Worm (Caenorhabditis elegans) whole organism, young adult: ENCODE results near the gene Y38F1A.2.

Experiments
- B0035.1 ChIP-seq: sonication (generic microtip); optimal IDR thresholded peaks from 2 replicates; lab custom pipeline; 2016; ENCODE audit warnings: missing genetic modification characterization, mild to moderate bottlenecking, missing compliant biosample characterization, missing genotype, missing genetic modification reagents
- F10E7.11 ChIP-seq: sonication (generic microtip); optimal IDR thresholded peaks from 2 replicates; lab custom pipeline; 2017; ENCODE audit warnings: mild to moderate bottlenecking, missing genetic modification characterization, moderate library complexity, missing compliant biosample characterization
- F23B12.7 ChIP-seq: sonication (generic microtip); optimal IDR thresholded peaks from 2 replicates; lab custom pipeline; 2017; ENCODE audit warnings: missing genetic modification characterization, mild to moderate bottlenecking, missing compliant biosample characterization, antibody characterized with exemption, moderate library complexity; ENCODE audit not compliant: insufficient read depth
- F39B2.1 ChIP-seq: fragments of 200-800 bp; sonication (Bioruptor generic); IDR thresholded peaks from 2 replicates; pipeline ENCODE4 v1.3.6; 2022; ENCODE audit warnings: missing genetic modification reagents, missing genetic modification characterization, missing compliant biosample characterization
- F52B5.7 ChIP-seq: sonication (generic microtip); optimal IDR thresholded peaks from 2 replicates; lab custom pipeline; 2016; ENCODE audit warnings: mild to moderate bottlenecking, missing genetic modification characterization, missing compliant biosample characterization
- K11D2.4 ChIP-seq: fragments of 200-800 bp; sonication (Bioruptor generic); IDR thresholded peaks from 2 replicates; pipeline ENCODE4 v1.3.6; 2022; ENCODE audit warnings: missing genetic modification reagents, missing genetic modification characterization, missing compliant biosample characterization
- K12H6.12 ChIP-seq: fragments of 200-800 bp; sonication (Bioruptor generic); optimal IDR thresholded peaks from 2 replicates; lab custom pipeline; 2018; ENCODE audit warnings: mild to moderate bottlenecking, missing genetic modification characterization, missing compliant biosample characterization
- T26A5.8 ChIP-seq: sonication (generic microtip); optimal IDR thresholded peaks from 2 replicates; lab custom pipeline; 2016; ENCODE audit warnings: missing genetic modification characterization, missing compliant biosample characterization
- Y53F4B.3 ChIP-seq: fragments of 200-800 bp; sonication (Bioruptor generic); IDR thresholded peaks from 2 replicates; pipeline ENCODE4 v1.3.6; 2022; ENCODE audit warnings: missing genetic modification reagents, missing genetic modification characterization, missing compliant biosample characterization
- Y53G8AR.9 ChIP-seq: fragments of 200-800 bp; sonication (Bioruptor generic); conservative IDR thresholded peaks from 2 replicates; pipeline ENCODE4 v1.3.6; 2022; ENCODE audit warnings: missing genetic modification reagents, missing genetic modification characterization, missing compliant biosample characterization
- Y56A3A.18 ChIP-seq: fragments of 200-800 bp; sonication (Bioruptor generic); IDR thresholded peaks from 2 replicates; pipeline ENCODE4 v1.3.6; 2022; ENCODE audit warnings: missing genetic modification reagents, missing genetic modification characterization, missing compliant biosample characterization
- ZK185.1 ChIP-seq: sonication (generic microtip); optimal IDR thresholded peaks from 2 replicates; lab custom pipeline; 2016; ENCODE audit warnings: mild to moderate bottlenecking, missing genetic modification characterization, missing compliant biosample characterization; ENCODE audit not compliant: poor library complexity, severe bottlenecking
- akir-1 ChIP-seq: fragments of 200-800 bp; sonication (Bioruptor generic); optimal IDR thresholded peaks from 2 replicates; lab custom pipeline; 2018; ENCODE audit warnings: mild to moderate bottlenecking, missing genetic modification characterization, moderate library complexity, missing compliant biosample characterization
- aptf-3 ChIP-seq: fragments of 200-800 bp; sonication (Bioruptor generic); IDR thresholded peaks from 2 replicates; pipeline ENCODE4 v1.3.6; 2022; ENCODE audit warnings: missing genetic modification characterization, missing compliant biosample characterization
- atf-7 ChIP-seq: sonication (generic microtip); optimal IDR thresholded peaks from 2 replicates; lab custom pipeline; 2017; ENCODE audit warnings: mild to moderate bottlenecking, missing genetic modification characterization, missing compliant biosample characterization
- attf-6 ChIP-seq: fragments of 200-800 bp; sonication (Bioruptor generic); IDR thresholded peaks from 2 replicates; pipeline ENCODE4 v1.3.6; 2022; ENCODE audit warnings: missing genetic modification reagents, missing genetic modification characterization, missing compliant biosample characterization
- bed-2 ChIP-seq: fragments of 200-800 bp; sonication (Bioruptor generic); IDR thresholded peaks from 2 replicates; pipeline ENCODE4 v1.3.6; 2022; ENCODE audit warnings: missing genetic modification reagents, missing genetic modification characterization, missing compliant biosample characterization
- ccch-3 ChIP-seq: fragments of 200-800 bp; sonication (Bioruptor generic); optimal IDR thresholded peaks from 2 replicates; lab custom pipeline; 2018; ENCODE audit warnings: mild to moderate bottlenecking, missing genetic modification characterization, missing compliant biosample characterization
- cebp-2 ChIP-seq: fragments of 200-800 bp; sonication (Bioruptor generic); IDR thresholded peaks from 2 replicates; pipeline ENCODE4 v1.3.6; 2022; ENCODE audit warnings: missing genetic modification characterization, missing compliant biosample characterization
- ceh-100 ChIP-seq: fragments of 200-800 bp; sonication (Bioruptor generic); IDR thresholded peaks from 2 replicates; pipeline ENCODE4 v1.3.6; 2022; ENCODE audit warnings: missing genetic modification reagents, missing genetic modification characterization, missing compliant biosample characterization
- ceh-40 ChIP-seq: fragments of 200-800 bp; sonication (Bioruptor generic); IDR thresholded peaks from 2 replicates; pipeline ENCODE4 v1.3.6; 2022; ENCODE audit warnings: missing genetic modification characterization, missing compliant biosample characterization
- ceh-79 ChIP-seq: sonication (generic microtip); optimal IDR thresholded peaks from 2 replicates; lab custom pipeline; 2017; ENCODE audit warnings: mild to moderate bottlenecking, missing genetic modification characterization, missing compliant biosample characterization
- ceh-91 ChIP-seq: fragments of 200-800 bp; sonication (Bioruptor generic); IDR thresholded peaks from 2 replicates; pipeline ENCODE4 v1.3.6; 2022; ENCODE audit warnings: missing genetic modification reagents, missing genetic modification characterization, missing compliant biosample characterization
- dpff-1 ChIP-seq: sonication (generic microtip); optimal IDR thresholded peaks from 2 replicates; lab custom pipeline; 2017; ENCODE audit warnings: mild to moderate bottlenecking, missing genetic modification characterization, missing compliant biosample characterization
- efl-1 ChIP-seq: fragments of 150-350 bp; optimal IDR thresholded peaks from 2 replicates; lab custom pipeline; 2014; ENCODE audit warnings: missing biosample characterization, missing genetic modification reagents, missing genetic modification characterization
- egl-44 ChIP-seq: fragments of 200-800 bp; sonication (Bioruptor generic); IDR thresholded peaks from 2 replicates; pipeline ENCODE4 v1.3.6; 2022; ENCODE audit warnings: missing genetic modification reagents, missing genetic modification characterization, missing compliant biosample characterization
- ekl-4 ChIP-seq: fragments of 200-800 bp; sonication (Bioruptor generic); IDR thresholded peaks from 2 replicates; pipeline ENCODE4 v1.3.6; 2022; ENCODE audit warnings: missing genetic modification reagents, missing genetic modification characterization, missing compliant biosample characterization
- gei-17 ChIP-seq: fragments of 200-800 bp; sonication (Bioruptor generic); optimal IDR thresholded peaks from 2 replicates; lab custom pipeline; 2018; ENCODE audit warnings: mild to moderate bottlenecking, missing genetic modification characterization, missing compliant biosample characterization
- hlh-12 ChIP-seq: sonication (generic microtip); optimal IDR thresholded peaks from 2 replicates; lab custom pipeline; 2016; ENCODE audit warnings: missing genetic modification characterization, missing compliant biosample characterization
- hlh-26 ChIP-seq: fragments of 200-800 bp; sonication (Bioruptor generic); conservative IDR thresholded peaks from 2 replicates; pipeline ENCODE4 v1.3.6; 2022; ENCODE audit warnings: missing genetic modification reagents, missing genetic modification characterization, missing compliant biosample characterization
- hsf-1 ChIP-seq: fragments of 200-800 bp; sonication (Bioruptor generic); IDR thresholded peaks from 2 replicates; pipeline ENCODE4 v1.3.6; 2022; ENCODE audit warnings: missing genetic modification reagents, missing genetic modification characterization, missing compliant biosample characterization
- lin-26 ChIP-seq: fragments of 200-800 bp; sonication (Bioruptor generic); IDR thresholded peaks from 2 replicates; pipeline ENCODE4 v1.3.6; 2022; ENCODE audit warnings: missing genetic modification reagents, missing genetic modification characterization, missing compliant biosample characterization
- lin-35 ChIP-seq, 3 experiments: fragments of 150-350 bp in 2 of 3; sonication (generic microtip) in 1 of 3; optimal IDR thresholded peaks; 2 replicates each; lab custom pipeline; 2014 to 2018; ENCODE audit warnings: missing biosample characterization in 3 of 3, missing genetic modification characterization in 3 of 3, missing genetic modification reagents in 3 of 3
- lsl-1 ChIP-seq: fragments of 200-800 bp; sonication (Bioruptor generic); optimal IDR thresholded peaks from 2 replicates; lab custom pipeline; 2018; ENCODE audit warnings: mild to moderate bottlenecking, missing genetic modification characterization, moderate library complexity, missing compliant biosample characterization
- lsy-27 ChIP-seq: sonication (generic microtip); optimal IDR thresholded peaks from 2 replicates; lab custom pipeline; 2017; ENCODE audit warnings: missing genetic modification characterization, mild to moderate bottlenecking, missing compliant biosample characterization, antibody characterized with exemption, missing genotype, borderline replicate concordance; ENCODE audit not compliant: insufficient read depth
- madf-10 ChIP-seq: sonication (generic microtip); optimal IDR thresholded peaks from 2 replicates; lab custom pipeline; 2016; ENCODE audit warnings: mild to moderate bottlenecking, missing genetic modification characterization, missing compliant biosample characterization
- nfya-2 ChIP-seq: fragments of 200-800 bp; sonication (Bioruptor generic); IDR thresholded peaks from 2 replicates; pipeline ENCODE4 v1.3.6; 2022; ENCODE audit warnings: missing genetic modification reagents, missing genetic modification characterization, missing compliant biosample characterization
- nhr-90 ChIP-seq: sonication (generic microtip); optimal IDR thresholded peaks from 2 replicates; lab custom pipeline; 2016; ENCODE audit warnings: missing genotype, mild to moderate bottlenecking, missing genetic modification characterization, missing compliant biosample characterization
- pbrm-1 ChIP-seq: fragments of 200-800 bp; sonication (Bioruptor generic); IDR thresholded peaks from 2 replicates; pipeline ENCODE4 v1.3.6; 2022; ENCODE audit warnings: missing genetic modification reagents, missing genetic modification characterization, missing compliant biosample characterization
- rcor-1 ChIP-seq: fragments of 200-800 bp; sonication (Bioruptor generic); IDR thresholded peaks from 2 replicates; pipeline ENCODE4 v1.3.6; 2022; ENCODE audit warnings: missing genetic modification reagents, missing genetic modification characterization, missing compliant biosample characterization
- sea-2 ChIP-seq: fragments of 200-800 bp; sonication (Bioruptor generic); IDR thresholded peaks from 2 replicates; pipeline ENCODE4 v1.3.6; 2022; ENCODE audit warnings: missing genetic modification characterization, missing compliant biosample characterization
- snpc-1.1 ChIP-seq: sonication (generic microtip); optimal IDR thresholded peaks from 2 replicates; lab custom pipeline; 2017; ENCODE audit warnings: missing genetic modification characterization, mild to moderate bottlenecking, missing compliant biosample characterization, antibody characterized with exemption, moderate library complexity, missing genotype, missing genetic modification reagents; ENCODE audit not compliant: insufficient read depth
- snpc-3.4 ChIP-seq: sonication (generic microtip); optimal IDR thresholded peaks from 2 replicates; lab custom pipeline; 2017; ENCODE audit warnings: missing genetic modification characterization, mild to moderate bottlenecking, missing compliant biosample characterization, antibody characterized with exemption, moderate library complexity, missing genotype, missing genetic modification reagents
- snpc-4 ChIP-seq, 5 experiments: fragments of 150-350 bp in 1 of 5; sonication (generic microtip) in 4 of 5; optimal IDR thresholded peaks; 2 replicates each; lab custom pipeline; 2014 to 2018; ENCODE audit warnings: missing genetic modification characterization in 5 of 5, missing biosample characterization in 3 of 5, antibody characterized with exemption in 2 of 5, mild to moderate bottlenecking in 2 of 5, missing compliant biosample characterization in 2 of 5, missing genotype in 2 of 5, moderate library complexity in 2 of 5, missing genetic modification reagents in 1 of 5
- ztf-22 ChIP-seq: fragments of 200-800 bp; sonication (Bioruptor generic); optimal IDR thresholded peaks from 2 replicates; lab custom pipeline; 2018; ENCODE audit warnings: mild to moderate bottlenecking, missing genetic modification characterization, moderate library complexity, missing compliant biosample characterization
- ztf-26 ChIP-seq: sonication (generic microtip); optimal IDR thresholded peaks from 2 replicates; lab custom pipeline; 2017; ENCODE audit warnings: missing genetic modification characterization, missing compliant biosample characterization

Y38F1A.2 gene

DNA sequence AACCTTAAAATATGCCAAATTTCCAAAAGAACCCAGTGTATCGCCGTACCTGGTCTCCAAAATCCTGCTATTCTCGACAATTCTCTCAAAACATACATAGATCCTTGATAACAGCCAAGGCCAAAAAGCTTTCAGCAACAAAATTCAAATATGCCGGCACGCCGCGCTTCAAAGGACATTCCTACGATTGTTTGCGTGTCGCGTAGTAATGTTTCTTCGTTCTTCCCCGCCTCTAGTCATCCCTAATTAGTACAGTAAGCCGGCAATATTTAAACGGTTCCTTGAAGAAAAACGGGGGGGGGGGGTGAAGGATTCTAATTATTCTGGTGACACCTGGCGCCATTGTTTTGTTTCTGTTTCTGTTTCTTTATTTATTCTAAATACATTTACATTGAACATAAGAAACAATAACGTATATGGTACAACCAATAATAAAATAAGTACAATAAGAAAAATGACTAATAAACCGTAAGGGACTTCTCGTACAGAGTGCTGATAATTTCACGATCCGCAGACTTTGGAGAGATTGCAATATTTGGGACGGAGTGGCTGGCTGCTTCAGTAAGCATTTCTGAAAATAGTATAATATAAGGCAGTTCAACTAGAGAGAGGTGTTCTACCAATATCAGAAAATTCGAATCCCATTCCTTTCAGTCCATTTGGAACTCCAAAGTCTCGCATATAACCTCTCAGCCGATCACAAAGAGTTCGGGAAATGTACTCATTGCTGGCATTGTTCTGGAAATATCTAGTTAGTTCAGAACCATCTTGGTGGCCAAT, 39.4 kb downstream of the Y38F1A.2 start (continued):
- TF ChIP-seq hlh-26 (GFP tag; lab: Robert Waterston, UW), result no peak
- no peak for TF ChIP-seq F10E7.11 (tag; lab: Kevin White, UChicago)
- no peak for TF ChIP-seq hlh-12 (tag; lab: Kevin White, UChicago)
- TF ChIP-seq ceh-40 (GFP tag; lab: Robert Waterston, UW), result no peak
- TF ChIP-seq atf-7 (tag; lab: Kevin White, UChicago), result peak; percentile 60
- peak; percentile 41 for TF ChIP-seq nhr-90
- TF ChIP-seq nfya-2 (GFP tag; lab: Robert Waterston, UW), result no peak
- no peak for TF ChIP-seq ceh-79
- TF ChIP-seq ztf-26 (tag; lab: Kevin White, UChicago), result peak; percentile 77
- no peak for TF ChIP-seq dpff-1 (tag; lab: Kevin White, UChicago)
- TF ChIP-seq snpc-4 (GFP tag; optimal IDR thresholded peaks at IDR 0.05; lab: Kevin White, UChicago), result no peak
- TF ChIP-seq snpc-4 (tag; optimal IDR thresholded peaks at IDR 0.05; lab: Kevin White, UChicago), result peak in 1 of 4 experiments; percentile 43
- TF ChIP-seq ccch-3 (GFP tag; lab: Kevin White, UChicago), result no peak
- no peak for TF ChIP-seq rcor-1 (GFP tag; lab: Robert Waterston, UW)
- no peak for TF ChIP-seq sea-2 (GFP tag; lab: Robert Waterston, UW)
- no peak for TF ChIP-seq bed-2 (GFP tag; lab: Robert Waterston, UW)
- TF ChIP-seq lin-26 (GFP tag; lab: Robert Waterston, UW), result peak; percentile 47; the same call in 1 of the 2 replicates
- peak; percentile 61; the same call in 1 of the 2 replicates for TF ChIP-seq hsf-1 (GFP tag; lab: Robert Waterston, UW)
- peak; percentile 54; the same call in 1 of the 2 replicates for TF ChIP-seq pbrm-1 (GFP tag; lab: Robert Waterston, UW)
- no peak for TF ChIP-seq ceh-100 (GFP tag; lab: Robert Waterston, UW)
- no peak for TF ChIP-seq F23B12.7 (tag; lab: Kevin White, UChicago)
- no peak for TF ChIP-seq Y53F4B.3 (GFP tag; lab: Robert Waterston, UW)
- no peak for TF ChIP-seq lsy-27
- TF ChIP-seq Y53G8AR.9 (GFP tag; lab: Robert Waterston, UW), result no peak; the same call in none of the 2 replicates
- peak; percentile 73 for TF ChIP-seq madf-10
- no peak for TF ChIP-seq aptf-3
- TF ChIP-seq T26A5.8 (tag; lab: Kevin White, UChicago), result no peak
- no peak for TF ChIP-seq lin-35 (GFP tag; optimal IDR thresholded peaks at IDR 0.05; lab: Kevin White, UChicago)
- TF ChIP-seq B0035.1 (tag; lab: Kevin White, UChicago), result peak; percentile 49
- peak; percentile 28 for TF ChIP-seq ztf-22
- TF ChIP-seq snpc-3.4 (tag; lab: Kevin White, UChicago), result no peak
- TF ChIP-seq gei-17, result peak; percentile 47
- TF ChIP-seq snpc-1.1 (tag; lab: Kevin White, UChicago), result no peak
- TF ChIP-seq ekl-4, result peak; percentile 71
- peak; percentile 49; the same call in 1 of the 2 replicates for TF ChIP-seq K11D2.4 (GFP tag; lab: Robert Waterston, UW)
- no peak for TF ChIP-seq K12H6.12
- TF ChIP-seq attf-6, result no peak
- TF ChIP-seq lsl-1 (GFP tag; lab: Kevin White, UChicago), result no peak
- TF ChIP-seq F39B2.1 (GFP tag; lab: Robert Waterston, UW), result 0 out of 2 replicates have a peak, but pooled peaks have one; percentile 20
- peak; percentile 81 for TF ChIP-seq F52B5.7
- TF ChIP-seq cebp-2 (GFP tag; lab: Robert Waterston, UW), result 0 out of 2 replicates have a peak, but pooled peaks have one; percentile 51
- no peak for TF ChIP-seq efl-1 (GFP tag; lab: Kevin White, UChicago)
- TF ChIP-seq akir-1, result no peak
- peak; percentile 92 for TF ChIP-seq Y56A3A.18 (GFP tag; lab: Robert Waterston, UW)
- no peak for TF ChIP-seq ceh-91 (GFP tag; lab: Robert Waterston, UW)
- peak; percentile 48 for TF ChIP-seq ZK185.1 (tag; lab: Kevin White, UChicago)
- 0 out of 2 replicates have a peak, but pooled peaks have one; percentile 20 for TF ChIP-seq egl-44 (GFP tag; lab: Robert Waterston, UW)
